Fruit fly (Drosophila melanogaster) whole organism, embryonic: ENCODE results near the gene CG14232.

Experiments used
- BEAF-32 ChIP-seq: fragments of 200-800 bp; sonication (Bioruptor generic); optimal IDR thresholded peaks from 3 replicates; lab custom pipeline; 2017; ENCODE audit warnings: missing biosample characterization, missing genetic modification characterization, mild to moderate bottlenecking, moderate library complexity, missing genetic modification reagents
- Bgb ChIP-seq: fragments of 200-800 bp; sonication (Bioruptor generic); IDR thresholded peaks from 2 replicates; pipeline ENCODE4 v1.3.6; 2022; ENCODE audit warnings: missing biosample characterization, missing genetic modification characterization; ENCODE audit not compliant: partially characterized antibody
- CG10366 ChIP-seq: fragments of 200-800 bp; sonication (Bioruptor generic); IDR thresholded peaks from 2 replicates; pipeline ENCODE4 v1.3.6; 2022; ENCODE audit warnings: missing biosample characterization, missing genetic modification characterization
- CG10431 ChIP-seq: fragments of 200-800 bp; sonication (Bioruptor generic); optimal IDR thresholded peaks from 3 replicates; lab custom pipeline; 2018; ENCODE audit warnings: missing biosample characterization, mild to moderate bottlenecking, missing genetic modification characterization
- CG13296 ChIP-seq: fragments of 200-800 bp; sonication (Bioruptor generic); optimal IDR thresholded peaks from 3 replicates; lab custom pipeline; 2018; ENCODE audit warnings: missing biosample characterization, mild to moderate bottlenecking, missing genetic modification characterization
- CG15479 ChIP-seq: fragments of 200-800 bp; sonication (Bioruptor generic); optimal IDR thresholded peaks from 3 replicates; lab custom pipeline; 2019; ENCODE audit warnings: missing biosample characterization, mild to moderate bottlenecking, missing genetic modification characterization, moderate library complexity
- CG31441 ChIP-seq: fragments of 200-800 bp; sonication (Bioruptor generic); IDR thresholded peaks from 2 replicates; pipeline ENCODE4 v1.3.6; 2022; ENCODE audit warnings: missing biosample characterization, missing genetic modification characterization
- CG32532 ChIP-seq: fragments of 200-800 bp; sonication (Bioruptor generic); IDR thresholded peaks from 2 replicates; pipeline ENCODE4 v1.3.6; 2022; ENCODE audit warnings: missing biosample characterization, missing genetic modification characterization
- CG33213 ChIP-seq: fragments of 200-800 bp; sonication (Bioruptor generic); optimal IDR thresholded peaks from 3 replicates; lab custom pipeline; 2016; ENCODE audit warnings: missing biosample characterization, missing genetic modification characterization
- CG34224 ChIP-seq: fragments of 200-800 bp; sonication (Bioruptor generic); IDR thresholded peaks from 3 replicates; pipeline ENCODE4 v1.3.6; 2022; ENCODE audit warnings: missing biosample characterization, missing genetic modification characterization; ENCODE audit not compliant: partially characterized antibody
- CG6175 ChIP-seq: fragments of 200-800 bp; sonication (Bioruptor generic); IDR thresholded peaks from 3 replicates; pipeline ENCODE4 v1.3.6; 2022; ENCODE audit warnings: missing biosample characterization, missing genetic modification characterization
- CG6654 ChIP-seq: fragments of 200-800 bp; sonication (Bioruptor generic); optimal IDR thresholded peaks from 2 replicates; lab custom pipeline; 2017; ENCODE audit warnings: missing biosample characterization, mild to moderate bottlenecking, missing genetic modification characterization
- CG6791 ChIP-seq: fragments of 200-800 bp; sonication (Bioruptor generic); IDR thresholded peaks from 3 replicates; pipeline ENCODE4 v1.3.6; 2022; ENCODE audit warnings: missing biosample characterization, missing genetic modification characterization; ENCODE audit not compliant: partially characterized antibody
- CG9932 ChIP-seq: fragments of 200-800 bp; sonication (Bioruptor generic); IDR thresholded peaks from 2 replicates; pipeline ENCODE4 v1.3.6; 2022; ENCODE audit warnings: missing biosample characterization, missing genetic modification characterization
- Dbx ChIP-seq: fragments of 200-800 bp; sonication (Bioruptor generic); IDR thresholded peaks from 3 replicates; pipeline ENCODE4 v1.3.6; 2022; ENCODE audit warnings: missing biosample characterization, missing genetic modification characterization
- HLHmδ ChIP-seq: fragments of 200-800 bp; sonication (Bioruptor generic); optimal IDR thresholded peaks from 2 replicates; lab custom pipeline; 2018; ENCODE audit warnings: missing biosample characterization, mild to moderate bottlenecking, missing genetic modification characterization, moderate library complexity
- Hr78 ChIP-seq, 2 experiments: fragments of 200-800 bp in 1 of 2; fragments of >200 bp in 1 of 2; sonication (Bioruptor generic) in 1 of 2; optimal IDR thresholded peaks; 2 replicates each; lab custom pipeline; 2017 to 2019; ENCODE audit warnings: missing biosample characterization in 2 of 2, missing genetic modification characterization in 2 of 2, mild to moderate bottlenecking in 1 of 2, moderate library complexity in 1 of 2
- Med ChIP-seq: fragments of 200-800 bp; sonication (Bioruptor generic); peaks from one replicate; lab custom pipeline; 2016; ENCODE audit warnings: missing biosample characterization, missing genetic modification characterization, mild to moderate bottlenecking, inconsistent platforms, moderate library complexity
- Nf-YA ChIP-seq: fragments of 200-800 bp; sonication (Bioruptor generic); IDR thresholded peaks from 2 replicates; pipeline ENCODE4 v1.3.6; 2022; ENCODE audit warnings: missing biosample characterization, missing genetic modification characterization
- Nf-YB ChIP-seq: fragments of 200-800 bp; sonication (Bioruptor generic); optimal IDR thresholded peaks from 3 replicates; lab custom pipeline; 2019; ENCODE audit warnings: missing biosample characterization, mild to moderate bottlenecking, missing genetic modification characterization, moderate library complexity
- Oli ChIP-seq: fragments of 200-800 bp; sonication (Bioruptor generic); optimal IDR thresholded peaks from 2 replicates; lab custom pipeline; 2018; ENCODE audit warnings: missing biosample characterization, mild to moderate bottlenecking, missing genetic modification characterization, moderate library complexity
- PHDP ChIP-seq: fragments of 200-800 bp; sonication (Bioruptor generic); optimal IDR thresholded peaks from 3 replicates; lab custom pipeline; 2018; ENCODE audit warnings: missing biosample characterization, mild to moderate bottlenecking, missing genetic modification characterization, moderate library complexity
- Trl ChIP-seq, 3 experiments: fragments of >200 bp in 2 of 3; fragments of 200-800 bp in 1 of 3; sonication (Bioruptor generic) in 1 of 3; optimal IDR thresholded peaks; 2 replicates in 1 of 3; 3 replicates in 2 of 3; lab custom pipeline; 2016 to 2017; ENCODE audit warnings: missing biosample characterization in 1 of 3, missing genetic modification characterization in 1 of 3
- ab ChIP-seq: fragments of 200-800 bp; sonication (Bioruptor generic); optimal IDR thresholded peaks from 2 replicates; lab custom pipeline; 2016; ENCODE audit warnings: missing biosample characterization, missing genetic modification characterization
- aop ChIP-seq: fragments of 200-800 bp; sonication (Bioruptor generic); IDR thresholded peaks from 2 replicates; pipeline ENCODE4 v1.3.6; 2022; ENCODE audit warnings: missing biosample characterization, missing genetic modification characterization
- ash1 ChIP-seq: fragments of 200-800 bp; sonication (Bioruptor generic); optimal IDR thresholded peaks from 2 replicates; lab custom pipeline; 2018; ENCODE audit warnings: missing biosample characterization, mild to moderate bottlenecking, missing genetic modification characterization
- br ChIP-seq: fragments of >200 bp; optimal IDR thresholded peaks from 2 replicates; lab custom pipeline; 2017
- dm ChIP-seq: fragments of 200-800 bp; sonication (Bioruptor generic); optimal IDR thresholded peaks from 3 replicates; lab custom pipeline; 2016; ENCODE audit warnings: missing biosample characterization, missing genetic modification characterization
- eve ChIP-seq, 2 experiments: fragments of >200 bp; optimal IDR thresholded peaks; 2 replicates each; lab custom pipeline; 2017; ENCODE audit warnings: missing biosample characterization in 2 of 2, missing genetic modification characterization in 2 of 2
- exex ChIP-seq: fragments of 200-800 bp; sonication (Bioruptor generic); optimal IDR thresholded peaks from 4 replicates; lab custom pipeline; 2018; ENCODE audit warnings: missing biosample characterization, mild to moderate bottlenecking, missing genetic modification characterization, moderate library complexity
- fd64A ChIP-seq: fragments of 200-800 bp; sonication (Bioruptor generic); optimal IDR thresholded peaks from 3 replicates; lab custom pipeline; 2018; ENCODE audit warnings: missing biosample characterization, mild to moderate bottlenecking, missing genetic modification characterization
- ftz-f1 ChIP-seq: fragments of 200-800 bp; sonication (Bioruptor generic); optimal IDR thresholded peaks from 2 replicates; lab custom pipeline; 2016; ENCODE audit warnings: missing biosample characterization, missing genetic modification characterization
- grau ChIP-seq: fragments of 200-800 bp; optimal IDR thresholded peaks from 3 replicates; lab custom pipeline; 2019; ENCODE audit warnings: missing biosample characterization, mild to moderate bottlenecking, missing genetic modification characterization, moderate library complexity
- hb ChIP-seq: fragments of 200-800 bp; sonication (Bioruptor generic); IDR thresholded peaks from 3 replicates; pipeline ENCODE4 v1.3.6; 2022; ENCODE audit warnings: missing biosample characterization, missing genetic modification characterization; ENCODE audit not compliant: partially characterized antibody
- inv ChIP-seq: fragments of 200-800 bp; sonication (Bioruptor generic); IDR thresholded peaks from 2 replicates; pipeline ENCODE4 v1.3.6; 2022; ENCODE audit warnings: missing biosample characterization, missing genetic modification characterization; ENCODE audit not compliant: partially characterized antibody
- jumu ChIP-seq: fragments of 200-800 bp; sonication (Bioruptor generic); optimal IDR thresholded peaks from 3 replicates; lab custom pipeline; 2016; ENCODE audit warnings: missing biosample characterization, missing genetic modification characterization
- lmd ChIP-seq: fragments of 200-800 bp; sonication (Bioruptor generic); IDR thresholded peaks from 2 replicates; pipeline ENCODE4 v1.3.6; 2022; ENCODE audit warnings: missing biosample characterization, missing genetic modification characterization
- maf-S ChIP-seq: fragments of 200-800 bp; sonication (Bioruptor generic); optimal IDR thresholded peaks from 2 replicates; lab custom pipeline; 2016; ENCODE audit warnings: missing biosample characterization, missing genetic modification characterization
- nom ChIP-seq: fragments of 200-800 bp; sonication (Bioruptor generic); optimal IDR thresholded peaks from 2 replicates; lab custom pipeline; 2017; ENCODE audit warnings: missing biosample characterization, missing genetic modification characterization, mild to moderate bottlenecking, moderate library complexity, missing genetic modification reagents
- org-1 ChIP-seq: fragments of 200-800 bp; sonication (Bioruptor generic); optimal IDR thresholded peaks from 2 replicates; lab custom pipeline; 2017; ENCODE audit warnings: missing biosample characterization, missing genetic modification characterization
- otp ChIP-seq: fragments of 200-800 bp; sonication (Bioruptor generic); IDR thresholded peaks from 3 replicates; pipeline ENCODE4, ENCODE4 v1.3.6; 2022; ENCODE audit warnings: missing biosample characterization, missing genetic modification characterization
- sens-2 ChIP-seq: fragments of 200-800 bp; sonication (Bioruptor generic); IDR thresholded peaks from 2 replicates; pipeline ENCODE4 v1.3.6; 2022; ENCODE audit warnings: missing biosample characterization, missing genetic modification characterization
- stc ChIP-seq: fragments of 200-800 bp; sonication (Bioruptor generic); IDR thresholded peaks from 2 replicates; pipeline ENCODE4 v1.3.6; 2022; ENCODE audit warnings: missing biosample characterization, missing genetic modification characterization
- trem ChIP-seq: fragments of 200-800 bp; optimal IDR thresholded peaks from 3 replicates; lab custom pipeline; 2019; ENCODE audit warnings: missing biosample characterization, mild to moderate bottlenecking, missing genetic modification characterization, moderate library complexity
- ttk ChIP-seq: fragments of 200-800 bp; sonication (Bioruptor generic); IDR thresholded peaks from 2 replicates; pipeline ENCODE4 v2.1.2; 2022; ENCODE audit warnings: missing biosample characterization, missing genetic modification characterization

CG14232 gene

dm6 chrX:19662583-19663195, 41.4 kb downstream of the CG14232 start (continued):
- TF ChIP-seq Nf-YB (peak; percentile 75), exex (tag; lab: Kevin White, UChicago) (no peak), ab (no peak), aop (GFP tag; lab: Robert Waterston, UW) (no peak), dm (GFP tag; lab: Kevin White, UChicago) (no peak), jumu (GFP tag; lab: Kevin White, UChicago) (peak; percentile 6), maf-S (GFP tag; lab: Kevin White, UChicago) (no peak), sens-2 (no peak), BEAF-32 (GFP tag; lab: Kevin White, UChicago) (no peak), inv (GFP tag; lab: Robert Waterston, UW) (no peak), grau (tag; lab: Kevin White, UChicago) (no peak), eve (GFP tag; optimal IDR thresholded peaks at IDR 0.05; lab: Kevin White, UChicago) (no peak), PHDP (no peak), br (no peak), CG10366 (GFP tag; lab: Robert Waterston, UW) (0 out of 2 replicates have a peak, but pooled peaks have one; percentile 11), CG15479 (GFP tag; lab: Kevin White, UChicago) (no peak), CG6654 (GFP tag; lab: Kevin White, UChicago) (no peak), HLHmδ (GFP tag; lab: Kevin White, UChicago) (peak; percentile 85), Nf-YA (GFP tag; lab: Robert Waterston, UW) (no peak), trem (tag; lab: Kevin White, UChicago) (no peak), ftz-f1 (GFP tag; lab: Kevin White, UChicago) (no peak), CG31441 (GFP tag; lab: Robert Waterston, UW) (no peak), CG32532 (GFP tag; lab: Robert Waterston, UW) (no peak; the same call in 1 of the 2 replicates), Bgb (GFP tag; lab: Robert Waterston, UW) (peak; percentile 32; the same call in 1 of the 2 replicates), Oli (tag; lab: Kevin White, UChicago) (no peak), ttk (no peak), Dbx (GFP tag; lab: Robert Waterston, UW) (0 out of 3 replicates have a peak, but pooled peaks have one; percentile 29), Hr78 (GFP tag; optimal IDR thresholded peaks at IDR 0.05; lab: Kevin White, UChicago) (peak in 1 of 2 experiments; percentile 97), lmd (GFP tag; lab: Robert Waterston, UW) (no peak), CG13296 (GFP tag; lab: Kevin White, UChicago) (no peak), org-1 (GFP tag; lab: Kevin White, UChicago) (no peak), CG34224 (GFP tag; lab: Robert Waterston, UW) (0 out of 3 replicates have a peak, but pooled peaks have one; percentile 31), CG6175 (GFP tag; lab: Robert Waterston, UW) (peak; percentile 48; the same call in 1 of the 3 replicates), CG6791 (peak; percentile 47; the same call in 1 of the 3 replicates), ash1 (GFP tag; lab: Kevin White, UChicago) (no peak), Trl (optimal IDR thresholded peaks at IDR 0.05; lab: Kevin White, UChicago) (peak; percentile 74 to 83), Trl (GFP tag; optimal IDR thresholded peaks at IDR 0.05; lab: Kevin White, UChicago) (no peak), hb (GFP tag; lab: Robert Waterston, UW) (no peak), CG10431 (no peak), CG9932 (GFP tag; lab: Robert Waterston, UW) (no peak), stc (no peak), nom (GFP tag; lab: Kevin White, UChicago) (peak; percentile 29), Med (GFP tag; lab: Kevin White, UChicago) (peak; percentile 43), fd64A (GFP tag; lab: Kevin White, UChicago) (no peak), otp (GFP tag; lab: Robert Waterston, UW) (no peak), CG33213 (GFP tag; lab: Kevin White, UChicago) (no peak)
